Worm (Caenorhabditis elegans) whole organism, L3 larva: ENCODE results near the gene C27F2.6.

ENCODE experiments used
- ama-1 ChIP-seq: fragments of 150-350 bp; optimal IDR thresholded peaks from 2 replicates; lab custom pipeline; 2018
- fkh-10 ChIP-seq: sonication (generic microtip); optimal IDR thresholded peaks from 2 replicates; lab custom pipeline; 2017; ENCODE audit warnings: missing biosample characterization, missing genetic modification reagents, missing genetic modification characterization
- fos-1 ChIP-seq: fragments of 150-350 bp; optimal IDR thresholded peaks from 2 replicates; lab custom pipeline; 2014; ENCODE audit warnings: missing biosample characterization, missing genetic modification characterization
- nhr-25 ChIP-seq: sonication (generic microtip); optimal IDR thresholded peaks from 2 replicates; lab custom pipeline; 2017; ENCODE audit warnings: missing biosample characterization, missing genetic modification characterization
- nhr-28 ChIP-seq: fragments of 150-350 bp; optimal IDR thresholded peaks from 2 replicates; lab custom pipeline; 2014; ENCODE audit warnings: missing biosample characterization, missing genetic modification characterization
- nhr-76 ChIP-seq: fragments of 150-350 bp; sonication (generic microtip); optimal IDR thresholded peaks from 5 replicates; lab custom pipeline; 2014; ENCODE audit warnings: missing biosample characterization, missing genetic modification characterization
- unc-62 ChIP-seq: fragments of 150-350 bp; sonication (generic microtip); optimal IDR thresholded peaks from 4 replicates; lab custom pipeline; 2014; ENCODE audit warnings: missing biosample characterization, missing genetic modification reagents, missing genetic modification characterization

DNA sequence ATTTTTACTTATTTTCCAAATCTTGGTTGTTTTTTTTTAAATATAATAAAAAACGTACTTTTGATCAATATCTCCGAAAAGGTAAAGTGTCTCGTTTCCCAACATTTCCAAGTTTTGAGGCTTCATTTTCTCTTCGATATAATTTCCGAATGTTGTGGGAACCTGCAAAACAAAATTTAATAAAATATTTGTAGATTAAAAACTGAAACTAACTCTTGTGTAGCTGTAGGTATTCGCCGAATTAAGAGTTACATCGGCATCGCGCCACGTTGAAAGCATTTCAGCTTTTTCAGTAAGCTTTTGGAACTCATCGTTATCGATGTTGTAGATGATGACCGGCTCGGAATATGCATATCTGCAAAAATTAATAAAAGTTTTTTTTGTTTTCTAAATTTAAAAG is 17.9 kb downstream of the C27F2.6 start, which contains the start of gene vps-22:
- no peak for TF ChIP-seq ama-1
- no peak for TF ChIP-seq nhr-76 (tag; lab: Kevin White, UChicago)
- no peak for TF ChIP-seq nhr-25 (tag; lab: Kevin White, UChicago)
- no peak for TF ChIP-seq fkh-10
- no peak for TF ChIP-seq fos-1 (tag; lab: Kevin White, UChicago)
- no peak for TF ChIP-seq nhr-28 (tag; lab: Kevin White, UChicago)
- TF ChIP-seq unc-62 (GFP tag; lab: Kevin White, UChicago), result no peak
